Fruit fly (Drosophila melanogaster): ENCODE measurements around the gene CG9427.

Gene CG9427

DNA sequence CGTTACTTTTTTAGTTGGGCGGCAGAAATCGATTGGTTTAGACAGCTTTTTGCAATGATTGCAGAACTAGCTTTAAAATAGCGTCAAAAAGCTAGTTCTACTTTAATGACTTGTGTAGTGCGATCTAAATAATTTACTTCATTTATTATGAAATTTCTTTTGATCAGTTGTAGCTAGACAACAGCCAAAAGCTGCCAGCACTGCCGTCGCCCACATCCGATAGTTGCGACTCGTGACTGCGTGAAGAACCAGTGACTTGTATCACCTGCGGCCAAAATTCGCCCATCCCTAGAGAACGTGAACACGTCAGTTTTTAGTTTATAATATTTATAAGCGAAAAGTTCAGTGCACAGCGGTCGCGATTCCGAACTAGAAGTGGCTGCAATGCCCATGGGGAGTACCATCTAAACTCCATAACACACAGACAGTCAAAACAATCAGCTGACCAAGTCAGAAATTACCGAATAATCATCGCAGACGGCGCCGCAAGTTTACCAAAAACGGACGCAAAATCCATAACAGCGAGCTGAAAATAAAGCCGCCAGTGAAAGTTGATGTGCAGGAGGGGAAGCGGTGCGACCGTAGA is 40.0 kb downstream of the CG9427 start, which contains the start of gene P58IPK (continued):
- TF ChIP-seq CG13123 (GFP tag; optimal IDR thresholded peaks at IDR 0.05) (peak; percentile 12), CG34224 (GFP tag; IDR thresholded peaks at IDR 0.05; ENCODE audit: partially characterized antibody) (peak; percentile 92), ro (GFP tag; IDR thresholded peaks at IDR 0.05) (no peak), Optix (GFP tag; IDR thresholded peaks at IDR 0.05) (peak; percentile 65; the same call in 2 of the 3 replicates), CG10431 (GFP tag; optimal IDR thresholded peaks at IDR 0.05) (no peak), CG3407 (GFP tag; optimal IDR thresholded peaks at IDR 0.05) (no peak), zfh2 (GFP tag; optimal IDR thresholded peaks at IDR 0.05) (peak; percentile 80), Ada2b (GFP tag; IDR thresholded peaks at IDR 0.05) (no peak), ara (GFP tag; IDR thresholded peaks at IDR 0.05) (no peak), Neu2 (GFP tag; optimal IDR thresholded peaks at IDR 0.05; ENCODE audit: borderline replicate concordance) (no peak), kni (GFP tag; optimal IDR thresholded peaks at IDR 0.05) (peak; percentile 22), Pdp1 (GFP tag; optimal IDR thresholded peaks at IDR 0.05) (peak; percentile 75 to 83), Dll (GFP tag; IDR thresholded peaks at IDR 0.05; ENCODE audit: partially characterized antibody) (peak; percentile 94), CG4360 (GFP tag; IDR thresholded peaks at IDR 0.05) (no peak), CG15269 (tag; optimal IDR thresholded peaks at IDR 0.05) (peak; percentile 48), sna (GFP tag; IDR thresholded peaks at IDR 0.05; ENCODE audit: partially characterized antibody) (peak; percentile 92), seq (GFP tag; IDR thresholded peaks at IDR 0.05) (no peak), Hey (tag; optimal IDR thresholded peaks at IDR 0.05) (no peak), ase (GFP tag; IDR thresholded peaks at IDR 0.05) (0 out of 3 replicates have a peak, but pooled peaks have one; percentile 11), repo (GFP tag; optimal IDR thresholded peaks at IDR 0.05) (peak; percentile 35), pfk (GFP tag; optimal IDR thresholded peaks at IDR 0.05) (no peak), NFAT (GFP tag; IDR thresholded peaks at IDR 0.05) (peak; percentile 72), Deaf1 (tag; optimal IDR thresholded peaks at IDR 0.05) (no peak), gce (GFP tag; IDR thresholded peaks at IDR 0.05) (no peak), crol (GFP tag; IDR thresholded peaks at IDR 0.05) (peak; percentile 38; the same call in 1 of the 2 replicates), CG4404 (GFP tag; IDR thresholded peaks at IDR 0.05) (peak; percentile 50; the same call in 1 of the 2 replicates), Oaz (GFP tag; IDR thresholded peaks at IDR 0.05) (no peak), CG17186 (GFP tag; optimal IDR thresholded peaks at IDR 0.05) (peak; percentile 72), CG7357 (GFP tag; IDR thresholded peaks at IDR 0.05) (0 out of 3 replicates have a peak, but pooled peaks have one; percentile 35), gt (GFP tag; IDR thresholded peaks at IDR 0.05) (no peak), mld (GFP tag; IDR thresholded peaks at IDR 0.05; ENCODE audit: partially characterized antibody) (peak; percentile 76; the same call in 2 of the 3 replicates), sqz (GFP tag; optimal IDR thresholded peaks at IDR 0.05) (no peak), Atf6 (GFP tag; IDR thresholded peaks at IDR 0.05) (no peak; the same call in 1 of the 2 replicates), fd96Cb (tag; optimal IDR thresholded peaks at IDR 0.05) (peak; percentile 9), zf30C (GFP tag; optimal IDR thresholded peaks at IDR 0.05) (no peak), Mrtf (GFP tag; IDR thresholded peaks at IDR 0.05) (peak; percentile 57; the same call in 1 of the 3 replicates), dysf (GFP tag; IDR thresholded peaks at IDR 0.05) (peak; percentile 54; the same call in 2 of the 3 replicates), Bteb2 (GFP tag; optimal IDR thresholded peaks at IDR 0.05) (peak; percentile 70), bcd (GFP tag; optimal IDR thresholded peaks at IDR 0.05) (peak; percentile 58), Oli (tag; optimal IDR thresholded peaks at IDR 0.05) (peak; percentile 0), pnt (GFP tag; optimal IDR thresholded peaks at IDR 0.05) (peak; percentile 54), D19A (tag; optimal IDR thresholded peaks at IDR 0.05) (no peak), CG3995 (GFP tag; optimal IDR thresholded peaks at IDR 0.05) (peak; percentile 100), Six4 (GFP tag; optimal IDR thresholded peaks at IDR 0.05) (no peak), knrl (GFP tag; IDR thresholded peaks at IDR 0.05; ENCODE audit: partially characterized antibody) (peak; percentile 96), D (optimal IDR thresholded peaks at IDR 0.05) (no peak), D (GFP tag; optimal IDR thresholded peaks at IDR 0.05) (no peak), gcm2 (GFP tag; optimal IDR thresholded peaks at IDR 0.05) (no peak), dimm (GFP tag; IDR thresholded peaks at IDR 0.05) (no peak), Sry-δ (GFP tag; optimal IDR thresholded peaks at IDR 0.05) (peak; percentile 97)

All from whole organism, embryonic.